Worm (Caenorhabditis elegans) whole organism, early embryonic: ENCODE results near the gene smex-1.

ENCODE experiments used
- B0310.2 ChIP-seq: sonication (generic microtip); optimal IDR thresholded peaks from 2 replicates; lab custom pipeline; 2016; ENCODE audit warnings: mild to moderate bottlenecking, missing genetic modification characterization, missing compliant biosample characterization
- F13C5.2 ChIP-seq: sonication (generic microtip); optimal IDR thresholded peaks from 2 replicates; lab custom pipeline; 2017; ENCODE audit warnings: mild to moderate bottlenecking, missing genetic modification characterization, inconsistent platforms, missing compliant biosample characterization
- aly-1 ChIP-seq: sonication (generic microtip); optimal IDR thresholded peaks from 2 replicates; lab custom pipeline; 2016; ENCODE audit warnings: missing genetic modification characterization, missing compliant biosample characterization
- ama-1 ChIP-seq: fragments of 150-350 bp; optimal IDR thresholded peaks from 2 replicates; lab custom pipeline; 2014
- ceh-13 ChIP-seq: fragments of 200-800 bp; sonication (Bioruptor generic); optimal IDR thresholded peaks from 2 replicates; lab custom pipeline; 2018; ENCODE audit warnings: mild to moderate bottlenecking, missing genetic modification characterization, missing compliant biosample characterization
- ceh-36 ChIP-seq: sonication (generic microtip); optimal IDR thresholded peaks from 2 replicates; lab custom pipeline; 2016; ENCODE audit warnings: missing genetic modification characterization, inconsistent platforms, missing compliant biosample characterization
- ets-7 ChIP-seq: sonication (generic microtip); optimal IDR thresholded peaks from 2 replicates; lab custom pipeline; 2016; ENCODE audit warnings: missing genotype, missing genetic modification characterization, missing compliant biosample characterization
- flt-1 ChIP-seq: fragments of 200-800 bp; sonication (Bioruptor generic); IDR thresholded peaks from 2 replicates; pipeline ENCODE4 v1.3.6; 2022; ENCODE audit warnings: missing genetic modification characterization, missing compliant biosample characterization
- hmbx-1 ChIP-seq: sonication (generic microtip); optimal IDR thresholded peaks from 2 replicates; lab custom pipeline; 2016; ENCODE audit warnings: mild to moderate bottlenecking, missing genetic modification characterization, missing compliant biosample characterization
- hmg-4 ChIP-seq: fragments of 200-800 bp; sonication (Bioruptor generic); optimal IDR thresholded peaks from 2 replicates; lab custom pipeline; 2018; ENCODE audit warnings: mild to moderate bottlenecking, missing genetic modification characterization, missing compliant biosample characterization
- hnd-1 ChIP-seq: sonication (generic microtip); optimal IDR thresholded peaks from 2 replicates; lab custom pipeline; 2016; ENCODE audit warnings: missing genetic modification characterization, missing compliant biosample characterization
- pes-1 ChIP-seq: fragments of 200-800 bp; sonication (Bioruptor generic); IDR thresholded peaks from 2 replicates; pipeline ENCODE4 v1.3.6; 2022; ENCODE audit warnings: missing genetic modification reagents, missing genetic modification characterization, missing compliant biosample characterization
- scrt-1 ChIP-seq: fragments of 200-800 bp; sonication (Bioruptor generic); IDR thresholded peaks from 2 replicates; pipeline ENCODE4 v1.3.6; 2022; ENCODE audit warnings: missing genetic modification characterization, missing compliant biosample characterization
- sea-1 ChIP-seq: fragments of 200-800 bp; sonication (Bioruptor generic); conservative IDR thresholded peaks from 2 replicates; pipeline ENCODE4 v1.3.6; 2022; ENCODE audit warnings: missing genetic modification characterization, missing compliant biosample characterization
- tbx-11 ChIP-seq: fragments of 200-800 bp; sonication (Bioruptor generic); IDR thresholded peaks from 2 replicates; pipeline ENCODE4 v1.3.6; 2022; ENCODE audit warnings: missing genetic modification characterization, missing compliant biosample characterization
- tbx-37 ChIP-seq: fragments of 200-800 bp; sonication (Bioruptor generic); conservative IDR thresholded peaks from 2 replicates; pipeline ENCODE4 v1.3.6; 2022; ENCODE audit warnings: missing genetic modification reagents, missing genetic modification characterization, missing compliant biosample characterization
- tra-4 ChIP-seq: sonication (generic microtip); optimal IDR thresholded peaks from 2 replicates; lab custom pipeline; 2017; ENCODE audit warnings: missing genetic modification characterization, missing compliant biosample characterization

smex-1 gene

ce11 chrV:8288125-8288806 is 7.5 kb downstream of the smex-1 start:
- TF ChIP-seq tbx-11 (GFP tag; lab: Robert Waterston, UW) (no peak), F13C5.2 (tag; lab: Kevin White, UChicago) (no peak), ceh-36 (no peak), ama-1 (lab: Kevin White, UChicago) (no peak), B0310.2 (tag; lab: Kevin White, UChicago) (no peak), pes-1 (GFP tag; lab: Robert Waterston, UW) (no peak), hnd-1 (tag; lab: Kevin White, UChicago) (no peak), tbx-37 (GFP tag; lab: Robert Waterston, UW) (no peak), flt-1 (no peak), tra-4 (tag; lab: Kevin White, UChicago) (no peak), scrt-1 (GFP tag; lab: Robert Waterston, UW) (no peak), aly-1 (no peak), ceh-13 (GFP tag; lab: Kevin White, UChicago) (no peak)

- TF ChIP-seq hmg-4 (no peak), ceh-36 (no peak), ama-1 (lab: Kevin White, UChicago) (no peak), flt-1 (no peak), pes-1 (GFP tag; lab: Robert Waterston, UW) (no peak), ceh-13 (GFP tag; lab: Kevin White, UChicago) (no peak), F13C5.2 (tag; lab: Kevin White, UChicago) (no peak), scrt-1 (GFP tag; lab: Robert Waterston, UW) (no peak), tbx-11 (GFP tag; lab: Robert Waterston, UW) (no peak), sea-1 (GFP tag; lab: Robert Waterston, UW) (no peak)
Observed at ce11 chrV:8285455-8285854, 10.3 kb downstream of the smex-1 start.

- no peak for TF ChIP-seq hmbx-1
- no peak for TF ChIP-seq ama-1 (lab: Kevin White, UChicago)
- TF ChIP-seq ets-7 (tag; lab: Kevin White, UChicago) = no peak
- TF ChIP-seq sea-1 (GFP tag; lab: Robert Waterston, UW) = no peak
Observed at ce11 chrV:8284800-8285199, 11.0 kb downstream of the smex-1 start, which contains the start of gene slc-17.5. Gene slc-17.5, minus strand, starts transcription at chrV:8284900.

ce11 chrV:8282933-8283332 is 12.8 kb downstream of the smex-1 start:
- TF ChIP-seq tbx-11 (GFP tag; lab: Robert Waterston, UW) = no peak
- TF ChIP-seq ets-7 (tag; lab: Kevin White, UChicago) = no peak
- no peak for TF ChIP-seq hnd-1 (tag; lab: Kevin White, UChicago)
- no peak for TF ChIP-seq tra-4 (tag; lab: Kevin White, UChicago)
- no peak for TF ChIP-seq hmbx-1
- no peak for TF ChIP-seq hmg-4
- TF ChIP-seq F13C5.2 (tag; lab: Kevin White, UChicago) = no peak
- TF ChIP-seq sea-1 (GFP tag; lab: Robert Waterston, UW) = no peak
- no peak for TF ChIP-seq scrt-1 (GFP tag; lab: Robert Waterston, UW)
- no peak for TF ChIP-seq pes-1 (GFP tag; lab: Robert Waterston, UW)
- no peak for TF ChIP-seq B0310.2 (tag; lab: Kevin White, UChicago)
- no peak for TF ChIP-seq ceh-36
- TF ChIP-seq tbx-37 (GFP tag; lab: Robert Waterston, UW) = no peak
- TF ChIP-seq flt-1 = no peak
- no peak for TF ChIP-seq ama-1 (lab: Kevin White, UChicago)
- no peak for TF ChIP-seq aly-1
- no peak for TF ChIP-seq ceh-13 (GFP tag; lab: Kevin White, UChicago)

- TF ChIP-seq sea-1 (GFP tag; lab: Robert Waterston, UW) = no peak
- TF ChIP-seq B0310.2 (tag; lab: Kevin White, UChicago) = no peak
- TF ChIP-seq ceh-36 = no peak
- no peak for TF ChIP-seq scrt-1 (GFP tag; lab: Robert Waterston, UW)
- no peak for TF ChIP-seq tra-4 (tag; lab: Kevin White, UChicago)
Observed at ce11 chrV:8281646-8282045, 14.1 kb downstream of the smex-1 start.

ce11 chrV:8280770-8281169 is 15.0 kb downstream of the smex-1 start, which contains the start of gene str-135:
Gene str-135, minus strand, starts transcription at chrV:8280870.
- TF ChIP-seq hmg-4 = no peak
- TF ChIP-seq F13C5.2 (tag; lab: Kevin White, UChicago) = no peak
- no peak for TF ChIP-seq pes-1 (GFP tag; lab: Robert Waterston, UW)
- TF ChIP-seq flt-1 = no peak
- no peak for TF ChIP-seq sea-1 (GFP tag; lab: Robert Waterston, UW)
- TF ChIP-seq ets-7 (tag; lab: Kevin White, UChicago) = no peak
- TF ChIP-seq scrt-1 (GFP tag; lab: Robert Waterston, UW) = no peak
- no peak for TF ChIP-seq tbx-11 (GFP tag; lab: Robert Waterston, UW)
- no peak for TF ChIP-seq ceh-13 (GFP tag; lab: Kevin White, UChicago)
- TF ChIP-seq B0310.2 (tag; lab: Kevin White, UChicago) = no peak
- no peak for TF ChIP-seq hnd-1 (tag; lab: Kevin White, UChicago)
- TF ChIP-seq tbx-37 (GFP tag; lab: Robert Waterston, UW) = no peak
- no peak for TF ChIP-seq hmbx-1
- no peak for TF ChIP-seq ceh-36
- no peak for TF ChIP-seq ama-1 (lab: Kevin White, UChicago)

ce11 chrV:8278830-8279229 is 16.9 kb downstream of the smex-1 start, which contains the start of gene str-136:
Gene str-136, minus strand, starts transcription at chrV:8278930.
- TF ChIP-seq B0310.2 (tag; lab: Kevin White, UChicago) (no peak), ceh-13 (GFP tag; lab: Kevin White, UChicago) (no peak), F13C5.2 (tag; lab: Kevin White, UChicago) (no peak), ama-1 (lab: Kevin White, UChicago) (no peak), aly-1 (no peak), hmbx-1 (no peak), ceh-36 (no peak), hmg-4 (no peak), hnd-1 (tag; lab: Kevin White, UChicago) (no peak), tra-4 (tag; lab: Kevin White, UChicago) (no peak), sea-1 (GFP tag; lab: Robert Waterston, UW) (no peak), tbx-37 (GFP tag; lab: Robert Waterston, UW) (no peak)
